Worm (Caenorhabditis elegans) whole organism, dauer: ENCODE results near the gene nhl-3.
"Not testable (repeated sequence)": the region's sequence is repeated elsewhere in the genome, so short reads cannot be mapped to it uniquely, and the experiment has no call there.

Experiments
- unc-62 ChIP-seq: sonication (generic microtip); optimal IDR thresholded peaks from 2 replicates; lab custom pipeline; 2017; ENCODE audit warnings: missing biosample characterization, missing genetic modification reagents, missing genetic modification characterization

Gene nhl-3

ce11 chrII:605267-605666 lies 3.3 kb upstream of the nhl-3 start, which contains the start of gene W04H10.2:
Gene W04H10.2 (plus strand): TSS chrII:605567.
- TF ChIP-seq unc-62 (GFP tag; lab: Kevin White, UChicago) = no peak

DNA sequence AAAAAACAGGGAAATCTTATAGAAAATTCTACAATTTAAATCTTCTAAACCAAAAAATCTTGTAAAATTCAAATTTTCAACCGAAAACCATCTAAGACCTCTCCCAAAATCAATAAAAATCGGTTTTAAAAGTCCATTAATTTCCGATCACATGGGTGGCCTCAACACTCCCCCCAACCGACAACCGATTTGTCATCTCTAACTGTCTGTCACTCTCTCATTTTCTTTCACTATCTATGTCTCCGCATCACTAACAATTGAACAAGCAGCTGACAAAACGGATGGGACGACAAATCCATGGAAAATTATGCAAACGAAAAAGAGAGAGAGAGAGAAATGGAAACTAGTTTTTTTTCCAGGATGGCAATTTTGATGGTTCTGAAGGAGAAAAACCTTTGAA lies 1.0 kb upstream of the nhl-3 start:
- TF ChIP-seq unc-62 (GFP tag; lab: Kevin White, UChicago) = no peak

DNA sequence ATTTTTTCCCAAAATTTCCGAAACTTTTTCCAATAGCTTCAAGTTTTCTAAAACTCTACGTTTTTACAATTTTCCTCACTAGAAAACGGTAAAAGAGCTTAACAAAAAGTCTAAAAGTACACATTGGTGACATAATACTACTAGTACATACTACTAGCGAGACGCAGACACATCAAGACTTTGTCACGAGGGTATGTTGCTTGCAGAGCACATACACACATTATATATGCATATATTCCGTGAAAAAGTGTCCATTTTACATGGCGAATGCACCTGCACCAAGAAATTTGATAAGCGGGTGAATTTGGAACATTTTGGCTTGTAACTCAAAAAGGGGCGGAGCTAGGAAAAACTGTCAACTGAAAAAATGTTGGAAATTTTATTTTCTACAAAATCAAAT lies 615 bp downstream of the nhl-3 start:
- no peak for TF ChIP-seq unc-62 (GFP tag; lab: Kevin White, UChicago)

ce11 chrII:596702-597101 lies 5.2 kb downstream of the nhl-3 start:
- no peak for TF ChIP-seq unc-62 (GFP tag; lab: Kevin White, UChicago)

ce11 chrII:593221-593620 lies 8.7 kb downstream of the nhl-3 start, which contains the start of gene W08F4.1:
Gene W08F4.1 (plus strand): TSS chrII:593521.
- TF ChIP-seq unc-62 (GFP tag; lab: Kevin White, UChicago) = not testable (repeated sequence)

ce11 chrII:591110-591509 lies 10.8 kb downstream of the nhl-3 start, which contains the start of gene W08F4.10:
Gene W08F4.10 (minus strand): TSS chrII:591210.
- no peak for TF ChIP-seq unc-62 (GFP tag; lab: Kevin White, UChicago)

ce11 chrII:587533-587932 lies 14.4 kb downstream of the nhl-3 start, which contains the start of gene fbxb-34:
Gene fbxb-34 (plus strand): TSS chrII:587833.
- no peak for TF ChIP-seq unc-62 (GFP tag; lab: Kevin White, UChicago)

DNA sequence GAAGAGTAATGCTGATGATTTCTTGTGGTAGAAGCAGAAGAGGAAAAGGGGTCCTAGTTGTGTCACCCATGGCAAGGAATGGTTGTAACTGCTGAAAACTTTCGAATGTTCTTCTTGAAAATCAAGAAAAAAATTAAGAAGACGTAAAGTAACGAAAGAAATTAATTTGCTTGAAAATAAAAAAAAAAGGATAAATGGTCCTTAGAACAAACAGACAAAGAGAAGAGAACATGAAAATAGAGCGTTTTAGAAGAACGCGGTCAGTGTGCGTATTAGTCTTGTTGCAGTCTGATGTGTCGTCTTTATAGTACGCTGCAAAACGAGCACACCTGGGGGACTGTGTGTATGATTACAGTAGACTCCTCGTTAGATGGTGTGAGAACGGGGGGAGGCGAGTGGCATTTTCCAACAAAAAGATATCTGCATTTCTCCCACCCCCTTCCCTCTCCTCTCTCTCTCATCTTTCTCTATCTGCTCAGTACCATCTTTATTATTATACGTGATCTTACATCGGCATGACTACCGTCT lies 17.5 kb downstream of the nhl-3 start, which contains the start of the genes W08F4.12 and W08F4.13:
Gene W08F4.12 (minus strand): TSS at position 101 of the 528 bp plus-strand sequence.
Gene W08F4.13 (plus strand): TSS at position 478 of the 528 bp plus-strand sequence.
- no peak for TF ChIP-seq unc-62 (GFP tag; lab: Kevin White, UChicago)

- TF ChIP-seq unc-62 (GFP tag; lab: Kevin White, UChicago) = no peak
Measured at ce11 chrII:582649-583048, 19.3 kb downstream of the nhl-3 start, which contains the start of gene fbxb-14. Gene fbxb-14 (minus strand): TSS chrII:582749.

DNA sequence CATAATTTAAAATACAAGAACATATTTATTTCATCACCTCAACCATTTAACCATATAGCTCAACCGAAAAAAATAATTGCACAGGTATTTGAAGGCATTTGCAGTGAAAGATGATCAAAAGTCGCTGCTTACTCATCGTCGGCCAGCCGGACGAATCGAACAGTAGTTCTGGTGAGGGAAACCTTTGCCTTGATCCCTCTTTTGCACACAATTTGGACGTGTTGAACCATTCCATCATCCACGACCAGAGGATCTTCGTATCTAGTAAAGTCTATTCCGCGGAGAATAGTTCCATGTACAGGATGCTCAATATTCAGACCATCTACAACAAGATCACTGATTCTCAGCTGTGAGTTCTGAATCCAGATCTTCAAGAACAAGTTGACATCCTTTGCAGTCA lies 19.9 kb downstream of the nhl-3 start:
- no peak for TF ChIP-seq unc-62 (GFP tag; lab: Kevin White, UChicago)

DNA sequence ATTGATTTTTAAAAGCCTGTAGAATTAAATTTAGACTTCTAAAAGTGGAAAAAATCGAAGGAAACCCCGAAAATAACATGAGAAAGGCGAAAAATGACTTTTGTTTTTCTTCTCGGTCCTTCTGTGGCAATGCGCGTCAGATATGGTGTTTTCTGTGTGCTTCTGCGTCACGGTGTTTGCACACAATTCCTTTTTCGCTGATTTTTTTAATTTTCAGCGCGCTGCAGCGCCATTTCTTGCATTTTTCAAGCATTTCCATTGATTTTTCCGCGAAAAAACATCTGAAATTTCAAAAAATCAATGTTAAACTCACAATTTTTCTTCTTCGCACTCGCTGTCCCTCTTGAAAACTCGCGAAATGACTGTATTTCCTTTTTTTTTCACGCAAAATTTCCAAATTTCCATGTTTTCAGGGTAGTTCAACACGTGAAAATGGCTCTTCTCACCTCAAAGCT lies 21.7 kb downstream of the nhl-3 start, which contains the start of the genes cdc-37 and W08F4.3:
Gene cdc-37 (minus strand): TSS at position 405 of the 455 bp plus-strand sequence.
Gene W08F4.3 (plus strand): TSS at position 414 of the 455 bp plus-strand sequence.
- no peak for TF ChIP-seq unc-62 (GFP tag; lab: Kevin White, UChicago)

- no peak for TF ChIP-seq unc-62 (GFP tag; lab: Kevin White, UChicago)
Measured at ce11 chrII:578803-579202, 23.1 kb downstream of the nhl-3 start.

DNA sequence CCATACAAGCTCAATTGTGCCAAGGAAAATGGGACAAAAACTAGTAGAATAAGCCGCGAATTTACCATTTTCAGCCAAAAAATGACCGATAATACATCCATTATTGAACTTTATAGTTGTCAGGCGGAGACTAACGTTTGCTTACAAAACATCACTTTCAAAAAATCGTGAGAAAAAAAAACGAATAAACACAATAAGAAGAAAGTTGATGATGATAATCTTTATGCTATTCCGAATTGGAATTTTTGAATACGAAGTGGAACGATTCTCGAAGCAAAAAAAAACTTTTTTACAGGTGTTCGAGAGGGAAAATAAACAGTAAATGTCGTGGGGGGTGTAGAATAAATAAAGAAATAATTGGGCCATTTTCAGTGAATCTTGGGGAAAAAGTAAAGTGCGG lies 24.3 kb downstream of the nhl-3 start, which contains the start of gene W08F4.7:
Gene W08F4.7 (minus strand): TSS at position 101 of the 400 bp plus-strand sequence.
- no peak for TF ChIP-seq unc-62 (GFP tag; lab: Kevin White, UChicago)

ce11 chrII:574064-574463 lies 27.9 kb downstream of the nhl-3 start:
- no peak for TF ChIP-seq unc-62 (GFP tag; lab: Kevin White, UChicago)

DNA sequence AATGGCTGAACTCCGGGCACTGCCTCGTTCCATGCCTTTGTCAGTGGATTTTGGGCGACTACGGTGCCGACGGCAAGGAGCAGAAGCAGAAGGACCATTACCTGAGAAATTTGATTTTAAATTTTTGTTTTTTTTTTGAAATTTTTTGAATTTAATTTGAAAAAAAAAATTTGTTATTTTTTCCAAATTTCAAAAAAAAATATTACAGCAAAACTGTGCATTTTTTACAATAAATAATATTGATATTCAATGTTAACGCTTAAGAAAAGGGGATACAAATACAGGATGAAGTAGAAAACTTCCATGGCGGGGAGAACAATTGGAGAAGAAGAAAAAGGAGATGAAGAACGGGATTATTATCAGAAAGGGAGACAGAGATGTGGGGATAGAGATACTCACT lies 29.9 kb downstream of the nhl-3 start, which contains the start of gene mlt-8:
Gene mlt-8 (minus strand): TSS at position 101 of the 400 bp plus-strand sequence.
- TF ChIP-seq unc-62 (GFP tag; lab: Kevin White, UChicago) = no peak

- TF ChIP-seq unc-62 (GFP tag; lab: Kevin White, UChicago) = no peak
Measured at ce11 chrII:568776-569175, 33.1 kb downstream of the nhl-3 start, which contains the start of gene W08F4.5. Gene W08F4.5 (minus strand): TSS chrII:568876.

ce11 chrII:556185-556584 lies 45.7 kb downstream of the nhl-3 start, which contains the start of the genes C09E8.1 and C09E8.6:
Gene C09E8.1 (plus strand): TSS chrII:556485.
Gene C09E8.6 (plus strand): TSS chrII:556497.
- no peak for TF ChIP-seq unc-62 (GFP tag; lab: Kevin White, UChicago)
